Worm (Caenorhabditis elegans) whole organism, midembryonic: Measurements from ENCODE around the gene F28D1.6.

ENCODE experiments used
- klf-2 ChIP-seq: fragments of 200-800 bp; sonication (Bioruptor generic); conservative IDR thresholded peaks from 2 replicates; pipeline ENCODE4 v1.3.6; 2022; ENCODE audit warnings: missing genetic modification reagents, missing genetic modification characterization, missing compliant biosample characterization
- med-1 ChIP-seq: sonication (generic microtip); optimal IDR thresholded peaks from 2 replicates; lab custom pipeline; 2017; ENCODE audit warnings: missing genetic modification characterization, mild to moderate bottlenecking, missing compliant biosample characterization, antibody characterized with exemption, missing genetic modification reagents; ENCODE audit not compliant: insufficient read depth
- tab-1 ChIP-seq: fragments of 200-800 bp; sonication (Bioruptor generic); IDR thresholded peaks from 2 replicates; pipeline ENCODE4 v1.3.6; 2022; ENCODE audit warnings: missing genetic modification characterization, missing compliant biosample characterization
- ztf-23 ChIP-seq: fragments of 200-800 bp; sonication (Bioruptor generic); IDR thresholded peaks from 2 replicates; pipeline ENCODE4 v1.3.6; 2022; ENCODE audit warnings: missing genetic modification reagents, missing genetic modification characterization, missing compliant biosample characterization

- TF ChIP-seq klf-2 (GFP tag; lab: Robert Waterston, UW) = no peak
- no peak for TF ChIP-seq med-1
- no peak for TF ChIP-seq tab-1 (GFP tag; lab: Robert Waterston, UW)
- TF ChIP-seq ztf-23 (GFP tag; lab: Robert Waterston, UW) = no peak
These were observed 47.4 kb upstream of the F28D1.6 start, which contains the start of gene clec-184 for ce11 chrIV:12432340-12432739.
